Worm (Caenorhabditis elegans): ENCODE results near the gene Y55F3AR.2.

The Y55F3AR.2 gene

ce11 chrIV:1118566-1118965, 24.2 kb downstream of the Y55F3AR.2 start, which contains the start of gene srx-13:
Gene srx-13 (minus strand): TSS chrIV:1118666.
- TF ChIP-seq bed-3 (GFP tag; optimal IDR thresholded peaks at IDR 0.05) (no peak), elt-1 (tag; optimal IDR thresholded peaks at IDR 0.05; ENCODE audit: borderline replicate concordance, insufficient read depth) (no peak), nhr-76 (tag; optimal IDR thresholded peaks at IDR 0.05) (no peak), ces-1 (GFP tag; optimal IDR thresholded peaks at IDR 0.05) (no peak), unc-120 (tag; optimal IDR thresholded peaks at IDR 0.05; ENCODE audit: poor library complexity, severe bottlenecking) (no peak), cnd-1 (tag; optimal IDR thresholded peaks at IDR 0.05) (no peak), unc-39 (tag; optimal IDR thresholded peaks at IDR 0.05) (no peak), ceh-39 (tag; optimal IDR thresholded peaks at IDR 0.05) (no peak), sptf-1 (tag; optimal IDR thresholded peaks at IDR 0.05) (no peak), blmp-1 (tag; optimal IDR thresholded peaks at IDR 0.05) (no peak), pha-4 (tag; optimal IDR thresholded peaks at IDR 0.05) (no peak), snpc-4 (tag; optimal IDR thresholded peaks at IDR 0.05) (no peak), unc-62 (GFP tag; optimal IDR thresholded peaks at IDR 0.05) (no peak)

- TF ChIP-seq mep-1 (tag; optimal IDR thresholded peaks at IDR 0.05), result no peak
- TF ChIP-seq lin-32 (GFP tag; optimal IDR thresholded peaks at IDR 0.05), result no peak
- TF ChIP-seq nhr-76 (tag; optimal IDR thresholded peaks at IDR 0.05), result no peak
- no peak for TF ChIP-seq mls-2 (tag; optimal IDR thresholded peaks at IDR 0.05)
- no peak for TF ChIP-seq cnd-1 (tag; optimal IDR thresholded peaks at IDR 0.05)
- no peak for TF ChIP-seq hlh-1 (tag; optimal IDR thresholded peaks at IDR 0.05)
Measured at ce11 chrIV:1120865-1121264, 26.5 kb downstream of the Y55F3AR.2 start.

- TF ChIP-seq sem-2 (GFP tag; optimal IDR thresholded peaks at IDR 0.05) (no peak), M03D4.4 (tag; optimal IDR thresholded peaks at IDR 0.05) (no peak), zip-8 (tag; optimal IDR thresholded peaks at IDR 0.05) (no peak), lsy-2 (tag; optimal IDR thresholded peaks at IDR 0.05) (no peak), tbx-8 (GFP tag; optimal IDR thresholded peaks at IDR 0.05) (no peak), ceh-43 (GFP tag; optimal IDR thresholded peaks at IDR 0.05) (no peak), nhr-76 (tag; optimal IDR thresholded peaks at IDR 0.05) (no peak), ham-2 (GFP tag; optimal IDR thresholded peaks at IDR 0.05) (no peak), snpc-4 (tag; optimal IDR thresholded peaks at IDR 0.05) (no peak), unc-120 (tag; optimal IDR thresholded peaks at IDR 0.05; ENCODE audit: poor library complexity, severe bottlenecking) (no peak), mab-5 (tag; optimal IDR thresholded peaks at IDR 0.05) (no peak), hlh-1 (tag; optimal IDR thresholded peaks at IDR 0.05) (no peak), sptf-1 (tag; optimal IDR thresholded peaks at IDR 0.05) (no peak), ceh-83 (GFP tag; optimal IDR thresholded peaks at IDR 0.05) (no peak)
Measured at ce11 chrIV:1121511-1121910, 27.2 kb downstream of the Y55F3AR.2 start.

ce11 chrIV:1123357-1123756, 29.0 kb downstream of the Y55F3AR.2 start:
- no peak for TF ChIP-seq ceh-43 (GFP tag; optimal IDR thresholded peaks at IDR 0.05)
- TF ChIP-seq blmp-1 (tag; optimal IDR thresholded peaks at IDR 0.05), result no peak
- no peak for TF ChIP-seq ham-2 (GFP tag; optimal IDR thresholded peaks at IDR 0.05)
- no peak for TF ChIP-seq ceh-39 (tag; optimal IDR thresholded peaks at IDR 0.05)
- no peak for TF ChIP-seq nhr-2 (tag; optimal IDR thresholded peaks at IDR 0.05)
- no peak for TF ChIP-seq drap-1 (GFP tag; optimal IDR thresholded peaks at IDR 0.05)
- no peak for TF ChIP-seq elt-3 (tag; optimal IDR thresholded peaks at IDR 0.05)
- TF ChIP-seq pha-4 (tag; optimal IDR thresholded peaks at IDR 0.05), result no peak
- no peak for TF ChIP-seq unc-62 (GFP tag; optimal IDR thresholded peaks at IDR 0.05)
- no peak for TF ChIP-seq lsy-2 (tag; optimal IDR thresholded peaks at IDR 0.05)
- no peak for TF ChIP-seq nhr-237 (tag; optimal IDR thresholded peaks at IDR 0.05)
- TF ChIP-seq bed-3 (GFP tag; optimal IDR thresholded peaks at IDR 0.05), result no peak
- no peak for TF ChIP-seq unc-120 (tag; optimal IDR thresholded peaks at IDR 0.05; ENCODE audit: poor library complexity, severe bottlenecking)
- no peak for TF ChIP-seq lin-13 (tag; optimal IDR thresholded peaks at IDR 0.05)

ce11 chrIV:1124741-1125140, 30.4 kb downstream of the Y55F3AR.2 start, which contains the start of gene perm-4:
Gene perm-4 (minus strand): TSS chrIV:1125107.
- TF ChIP-seq ceh-43 (GFP tag; optimal IDR thresholded peaks at IDR 0.05), result no peak
- no peak for TF ChIP-seq ham-2 (GFP tag; optimal IDR thresholded peaks at IDR 0.05)
- TF ChIP-seq nhr-76 (tag; optimal IDR thresholded peaks at IDR 0.05), result no peak
- TF ChIP-seq unc-120 (tag; optimal IDR thresholded peaks at IDR 0.05; ENCODE audit: poor library complexity, severe bottlenecking), result no peak
- no peak for TF ChIP-seq ceh-39 (tag; optimal IDR thresholded peaks at IDR 0.05)
- TF ChIP-seq mab-5 (tag; optimal IDR thresholded peaks at IDR 0.05), result no peak
- no peak for TF ChIP-seq nhr-237 (tag; optimal IDR thresholded peaks at IDR 0.05)
- no peak for TF ChIP-seq sem-2 (GFP tag; optimal IDR thresholded peaks at IDR 0.05)
- TF ChIP-seq nhr-12 (tag; optimal IDR thresholded peaks at IDR 0.05), result no peak
- no peak for TF ChIP-seq hlh-1 (tag; optimal IDR thresholded peaks at IDR 0.05)
- no peak for TF ChIP-seq pha-4 (tag; optimal IDR thresholded peaks at IDR 0.05)
- TF ChIP-seq lin-13 (tag; optimal IDR thresholded peaks at IDR 0.05), result no peak
- no peak for TF ChIP-seq ceh-83 (GFP tag; optimal IDR thresholded peaks at IDR 0.05)
- no peak for TF ChIP-seq cnd-1 (tag; optimal IDR thresholded peaks at IDR 0.05)
- no peak for TF ChIP-seq tbx-8 (GFP tag; optimal IDR thresholded peaks at IDR 0.05)
- no peak for TF ChIP-seq nhr-28 (tag; optimal IDR thresholded peaks at IDR 0.05)
- TF ChIP-seq lin-32 (GFP tag; optimal IDR thresholded peaks at IDR 0.05), result no peak
- no peak for TF ChIP-seq snpc-4 (tag; optimal IDR thresholded peaks at IDR 0.05)
- TF ChIP-seq nhr-2 (tag; optimal IDR thresholded peaks at IDR 0.05), result no peak
- TF ChIP-seq blmp-1 (tag; optimal IDR thresholded peaks at IDR 0.05), result no peak
